Fruit fly (Drosophila melanogaster) whole organism, pupa: Measurements from ENCODE around the gene comm.
A peak's percentile ranks its signal among the peaks of the same experiment; 100 is the strongest.

ENCODE experiments used
- CG10348 ChIP-seq: fragments of 200-800 bp; sonication (Bioruptor generic); IDR thresholded peaks from 2 replicates; pipeline ENCODE4 v1.3.6; 2022; ENCODE audit warnings: missing biosample characterization, missing genetic modification characterization
- CG12605 ChIP-seq: fragments of 200-800 bp; sonication (Bioruptor generic); IDR thresholded peaks from 2 replicates; pipeline ENCODE4 v1.3.6; 2022; ENCODE audit warnings: missing biosample characterization, missing genetic modification characterization
- CG13204 ChIP-seq: fragments of 200-800 bp; sonication (Bioruptor generic); optimal IDR thresholded peaks from 2 replicates; lab custom pipeline; 2018; ENCODE audit warnings: missing biosample characterization, mild to moderate bottlenecking, missing genetic modification characterization, moderate library complexity
- CG14655 ChIP-seq: fragments of 200-800 bp; sonication (Bioruptor generic); optimal IDR thresholded peaks from 3 replicates; lab custom pipeline; 2017; ENCODE audit warnings: mild to moderate bottlenecking, missing biosample characterization, missing genetic modification reagents, missing genetic modification characterization
- CG15710 ChIP-seq: fragments of 200-800 bp; sonication (Bioruptor generic); optimal IDR thresholded peaks from 2 replicates; lab custom pipeline; 2018; ENCODE audit warnings: missing biosample characterization, mild to moderate bottlenecking, missing genetic modification characterization, moderate library complexity
- CG17806 ChIP-seq: fragments of 200-800 bp; sonication (Bioruptor generic); optimal IDR thresholded peaks from 2 replicates; lab custom pipeline; 2018; ENCODE audit warnings: missing biosample characterization, mild to moderate bottlenecking, missing genetic modification characterization, moderate library complexity
- CG32121 ChIP-seq: fragments of 200-800 bp; sonication (Bioruptor generic); IDR thresholded peaks from 2 replicates; pipeline ENCODE4 v1.3.6; 2022; ENCODE audit warnings: missing biosample characterization, missing genetic modification characterization
- CG34367 ChIP-seq: fragments of 200-800 bp; sonication (Bioruptor generic); optimal IDR thresholded peaks from 2 replicates; lab custom pipeline; 2018; ENCODE audit warnings: missing biosample characterization, mild to moderate bottlenecking, missing genetic modification characterization
- CG4496 ChIP-seq: fragments of 200-800 bp; sonication (Bioruptor generic); IDR thresholded peaks from 3 replicates; pipeline ENCODE4 v1.3.6; 2022; ENCODE audit warnings: missing biosample characterization, missing genetic modification characterization
- CG8159 ChIP-seq: fragments of 200-800 bp; sonication (Bioruptor generic); optimal IDR thresholded peaks from 3 replicates; lab custom pipeline; 2018; ENCODE audit warnings: missing biosample characterization, mild to moderate bottlenecking, missing genetic modification characterization, moderate library complexity
- CG8301 ChIP-seq: fragments of 200-800 bp; sonication (Bioruptor generic); optimal IDR thresholded peaks from 2 replicates; lab custom pipeline; 2018; ENCODE audit warnings: missing biosample characterization, mild to moderate bottlenecking, missing genetic modification characterization
- CG9948 ChIP-seq: fragments of 200-800 bp; sonication (Bioruptor generic); optimal IDR thresholded peaks from 2 replicates; lab custom pipeline; 2018; ENCODE audit warnings: missing biosample characterization, mild to moderate bottlenecking, missing genetic modification characterization, moderate library complexity
- D1 ChIP-seq: fragments of 200-800 bp; sonication (Bioruptor generic); optimal IDR thresholded peaks from 2 replicates; lab custom pipeline; 2018; ENCODE audit warnings: missing biosample characterization, mild to moderate bottlenecking, missing genetic modification characterization, moderate library complexity
- EcR ChIP-seq: fragments of 200-800 bp; sonication (Bioruptor generic); optimal IDR thresholded peaks from 3 replicates; lab custom pipeline; 2019; ENCODE audit warnings: missing biosample characterization, missing genetic modification characterization, mild to moderate bottlenecking, moderate library complexity, missing genetic modification reagents
- Ets98B ChIP-seq: fragments of 200-800 bp; sonication (Bioruptor generic); IDR thresholded peaks from 2 replicates; pipeline ENCODE4 v1.3.6; 2022; ENCODE audit warnings: missing biosample characterization, missing genetic modification characterization
- Pif1A ChIP-seq: fragments of 200-800 bp; sonication (Bioruptor generic); optimal IDR thresholded peaks from 3 replicates; lab custom pipeline; 2016; ENCODE audit warnings: missing biosample characterization, missing genetic modification characterization
- Pif1B ChIP-seq: fragments of 200-800 bp; sonication (Bioruptor generic); optimal IDR thresholded peaks from 3 replicates; lab custom pipeline; 2016; ENCODE audit warnings: missing biosample characterization, missing genetic modification characterization
- Snoo ChIP-seq: fragments of 200-800 bp; sonication (Bioruptor generic); optimal IDR thresholded peaks from 3 replicates; lab custom pipeline; 2017; ENCODE audit warnings: missing biosample characterization, mild to moderate bottlenecking, missing genetic modification characterization, inconsistent platforms
- fd96Ca ChIP-seq: fragments of 200-800 bp; sonication (Bioruptor generic); IDR thresholded peaks from 3 replicates; pipeline ENCODE4 v1.3.6; 2022; ENCODE audit warnings: missing biosample characterization, missing genetic modification characterization
- gl ChIP-seq: fragments of 200-800 bp; sonication (Bioruptor generic); optimal IDR thresholded peaks from 2 replicates; lab custom pipeline; 2018; ENCODE audit warnings: missing biosample characterization, mild to moderate bottlenecking, missing genetic modification characterization
- rn ChIP-seq: fragments of 200-800 bp; sonication (Bioruptor generic); IDR thresholded peaks from 2 replicates; pipeline ENCODE4 v1.3.6; 2022; ENCODE audit warnings: missing biosample characterization, missing genetic modification characterization

Gene comm

DNA sequence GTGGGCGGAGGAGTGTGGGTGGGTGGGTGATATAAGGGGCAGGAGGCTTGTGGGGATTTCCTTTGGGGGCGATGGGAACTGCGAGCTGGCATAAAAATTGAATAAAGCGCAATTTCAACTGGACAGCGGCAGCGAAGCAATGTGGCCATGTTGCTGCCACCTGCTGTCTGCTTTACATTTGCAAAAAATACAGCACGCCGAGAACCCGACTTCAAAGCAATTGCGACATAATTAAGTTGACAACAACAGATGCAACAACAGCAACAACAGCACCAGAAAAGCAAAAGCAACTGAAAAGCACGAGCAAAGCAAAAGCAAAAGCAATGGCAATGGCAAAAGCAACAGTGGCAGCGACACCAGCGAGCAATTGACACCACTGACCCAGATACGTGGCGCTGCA, 20.1 kb downstream of the comm start:
- TF ChIP-seq gl (tag; lab: Kevin White, UChicago) (no peak), fd96Ca (0 out of 3 replicates have a peak, but pooled peaks have one; percentile 53), Snoo (tag; lab: Kevin White, UChicago) (no peak), rn (GFP tag; lab: Robert Waterston, UW) (no peak)

- TF ChIP-seq CG13204 = no peak
- no peak for TF ChIP-seq CG4496 (GFP tag; lab: Robert Waterston, UW)
- TF ChIP-seq CG8301 (tag; lab: Kevin White, UChicago) = no peak
- TF ChIP-seq Pif1A (GFP tag; lab: Kevin White, UChicago) = no peak
- no peak for TF ChIP-seq CG14655 (GFP tag; lab: Kevin White, UChicago)
- no peak for TF ChIP-seq rn (GFP tag; lab: Robert Waterston, UW)
- no peak for TF ChIP-seq CG32121 (GFP tag; lab: Robert Waterston, UW)
- no peak for TF ChIP-seq CG17806 (tag; lab: Kevin White, UChicago)
- no peak for TF ChIP-seq fd96Ca
- TF ChIP-seq D1 (tag; lab: Kevin White, UChicago) = no peak
- no peak for TF ChIP-seq CG15710
- TF ChIP-seq CG10348 (GFP tag; lab: Robert Waterston, UW) = no peak
- TF ChIP-seq Pif1B (GFP tag; lab: Kevin White, UChicago) = no peak
- TF ChIP-seq, all 21 proteins: peak for 0
Observed at dm6 chr3L:15706199-15706598, 22.0 kb downstream of the comm start.

dm6 chr3L:15704250-15704985, 23.8 kb downstream of the comm start:
- TF ChIP-seq Snoo (tag; lab: Kevin White, UChicago) (no peak), CG34367 (tag; lab: Kevin White, UChicago) (peak; percentile 40), fd96Ca (no peak), CG8159 (tag; lab: Kevin White, UChicago) (peak; percentile 70), Ets98B (GFP tag; lab: Robert Waterston, UW) (no peak), CG8301 (tag; lab: Kevin White, UChicago) (peak; percentile 64), CG32121 (GFP tag; lab: Robert Waterston, UW) (no peak), rn (GFP tag; lab: Robert Waterston, UW) (no peak), CG12605 (no peak), CG13204 (no peak), CG9948 (tag; lab: Kevin White, UChicago) (peak; percentile 64), CG4496 (GFP tag; lab: Robert Waterston, UW) (no peak), CG10348 (GFP tag; lab: Robert Waterston, UW) (no peak), Pif1B (GFP tag; lab: Kevin White, UChicago) (no peak), CG14655 (GFP tag; lab: Kevin White, UChicago) (peak; percentile 75), EcR (GFP tag; lab: Kevin White, UChicago) (peak; percentile 30), Pif1A (GFP tag; lab: Kevin White, UChicago) (no peak), gl (tag; lab: Kevin White, UChicago) (no peak), CG15710 (peak; percentile 54), CG17806 (tag; lab: Kevin White, UChicago) (peak; percentile 53)

- TF ChIP-seq fd96Ca (no peak), rn (GFP tag; lab: Robert Waterston, UW) (no peak), D1 (tag; lab: Kevin White, UChicago) (no peak), Pif1B (GFP tag; lab: Kevin White, UChicago) (no peak), CG14655 (GFP tag; lab: Kevin White, UChicago) (no peak), CG12605 (no peak), CG8159 (tag; lab: Kevin White, UChicago) (no peak), EcR (GFP tag; lab: Kevin White, UChicago) (no peak), gl (tag; lab: Kevin White, UChicago) (no peak), CG15710 (no peak), CG9948 (tag; lab: Kevin White, UChicago) (no peak), CG8301 (tag; lab: Kevin White, UChicago) (no peak), CG34367 (tag; lab: Kevin White, UChicago) (no peak), Ets98B (GFP tag; lab: Robert Waterston, UW) (no peak)
Observed at dm6 chr3L:15703330-15704119, 24.7 kb downstream of the comm start.

DNA sequence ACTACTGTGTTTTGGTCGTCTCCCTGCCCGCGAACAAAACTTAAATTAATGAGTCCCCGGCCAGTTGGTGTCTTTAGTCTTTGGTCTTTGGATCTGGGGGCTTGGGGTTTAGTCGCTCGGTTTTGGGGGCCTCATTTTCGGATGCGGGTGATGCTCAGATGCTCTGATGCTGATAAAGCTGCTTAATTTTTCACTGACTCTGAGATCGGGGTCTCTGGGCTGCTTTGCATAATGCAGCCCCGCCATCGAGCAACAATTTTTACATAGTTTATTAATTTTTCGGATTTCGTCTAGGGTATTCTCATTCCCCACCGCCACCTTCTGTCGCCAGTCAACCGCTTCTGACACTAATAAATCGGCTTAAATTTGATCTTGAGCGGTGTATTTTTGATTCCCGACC, 26.0 kb downstream of the comm start:
- TF ChIP-seq CG8159 (tag; lab: Kevin White, UChicago) (no peak), CG14655 (GFP tag; lab: Kevin White, UChicago) (no peak), Pif1A (GFP tag; lab: Kevin White, UChicago) (no peak), CG12605 (no peak), CG4496 (GFP tag; lab: Robert Waterston, UW) (no peak), CG10348 (GFP tag; lab: Robert Waterston, UW) (no peak), Ets98B (GFP tag; lab: Robert Waterston, UW) (no peak), CG17806 (tag; lab: Kevin White, UChicago) (no peak), CG34367 (tag; lab: Kevin White, UChicago) (no peak), fd96Ca (no peak), CG8301 (tag; lab: Kevin White, UChicago) (no peak), gl (tag; lab: Kevin White, UChicago) (no peak), D1 (tag; lab: Kevin White, UChicago) (no peak)
